Fruit fly (Drosophila melanogaster) whole organism, adult: ENCODE measurements around the gene CG8664.
A peak's percentile ranks its signal among the peaks of the same experiment; 100 is the strongest.

Source experiments
- CG11617 ChIP-seq: fragments of 200-800 bp; sonication (Bioruptor generic); optimal IDR thresholded peaks from 2 replicates; lab custom pipeline; 2017; ENCODE audit warnings: mild to moderate bottlenecking, missing biosample characterization, missing genetic modification reagents, missing genetic modification characterization
- Hr96 ChIP-seq: fragments of 200-800 bp; sonication (Bioruptor generic); optimal IDR thresholded peaks from 2 replicates; lab custom pipeline; 2016; ENCODE audit warnings: missing biosample characterization, missing genetic modification characterization
- ovo ChIP-seq: fragments of 200-800 bp; sonication (Bioruptor generic); optimal IDR thresholded peaks from 2 replicates; lab custom pipeline; 2016; ENCODE audit warnings: missing biosample characterization, missing genetic modification characterization
- pad ChIP-seq: fragments of 200-800 bp; sonication (Bioruptor generic); optimal IDR thresholded peaks from 3 replicates; lab custom pipeline; 2017; ENCODE audit warnings: missing biosample characterization, missing genetic modification characterization, mild to moderate bottlenecking, moderate library complexity, missing genetic modification reagents

dm6 chrX:17292050-17292730 is 9.7 kb upstream of the CG8664 start:
- TF ChIP-seq CG11617 (GFP tag; lab: Kevin White, UChicago) (peak; percentile 94), Hr96 (peak; percentile 82), pad (GFP tag; lab: Kevin White, UChicago) (peak; percentile 83), ovo (GFP tag; lab: Kevin White, UChicago) (peak; percentile 82)
